Worm (Caenorhabditis elegans) whole organism, late embryonic: ENCODE measurements around the gene npp-5.
"Not testable (repeated sequence)": the region's sequence is repeated elsewhere in the genome, so short reads cannot be mapped to it uniquely, and the experiment has no call there.

Source experiments
- C08G9.2 ChIP-seq: sonication (generic microtip); optimal IDR thresholded peaks from 2 replicates; lab custom pipeline; 2016; ENCODE audit warnings: mild to moderate bottlenecking, missing genetic modification characterization, moderate library complexity, missing compliant biosample characterization
- K02D7.2 ChIP-seq: sonication (generic microtip); optimal IDR thresholded peaks from 2 replicates; lab custom pipeline; 2017; ENCODE audit warnings: mild to moderate bottlenecking, missing genetic modification characterization, missing compliant biosample characterization
- T23F11.4 ChIP-seq: fragments of 200-800 bp; sonication (Bioruptor generic); optimal IDR thresholded peaks from 2 replicates; lab custom pipeline; 2018; ENCODE audit warnings: mild to moderate bottlenecking, missing genetic modification characterization, missing compliant biosample characterization
- ama-1 ChIP-seq: fragments of 150-350 bp; optimal IDR thresholded peaks from 2 replicates; lab custom pipeline; 2014
- ceh-14 ChIP-seq: sonication (generic microtip); optimal IDR thresholded peaks from 2 replicates; lab custom pipeline; 2016; ENCODE audit warnings: missing genotype, missing genetic modification characterization, missing compliant biosample characterization
- ceh-18 ChIP-seq: sonication (generic microtip); optimal IDR thresholded peaks from 2 replicates; lab custom pipeline; 2016; ENCODE audit warnings: missing genetic modification characterization, missing compliant biosample characterization
- ceh-19 ChIP-seq: fragments of 200-800 bp; sonication (Bioruptor generic); optimal IDR thresholded peaks from 2 replicates; lab custom pipeline; 2018; ENCODE audit warnings: mild to moderate bottlenecking, missing genetic modification characterization, missing compliant biosample characterization
- ceh-22 ChIP-seq: sonication (generic microtip); optimal IDR thresholded peaks from 2 replicates; lab custom pipeline; 2017; ENCODE audit warnings: missing biosample characterization, missing genetic modification characterization
- ceh-24 ChIP-seq: sonication (generic microtip); optimal IDR thresholded peaks from 2 replicates; lab custom pipeline; 2016; ENCODE audit warnings: mild to moderate bottlenecking, missing genetic modification characterization, missing compliant biosample characterization
- ceh-30 ChIP-seq: fragments of 150-350 bp; optimal IDR thresholded peaks from 2 replicates; lab custom pipeline; 2014; ENCODE audit warnings: missing biosample characterization, missing genetic modification characterization
- ceh-31 ChIP-seq: sonication (generic microtip); optimal IDR thresholded peaks from 2 replicates; lab custom pipeline; 2016; ENCODE audit warnings: missing genetic modification characterization, missing compliant biosample characterization
- ceh-34 ChIP-seq: sonication (generic microtip); optimal IDR thresholded peaks from 2 replicates; lab custom pipeline; 2016; ENCODE audit warnings: mild to moderate bottlenecking, missing genetic modification characterization, missing compliant biosample characterization
- ceh-45 ChIP-seq: fragments of 200-800 bp; sonication (Bioruptor generic); IDR thresholded peaks from 2 replicates; pipeline ENCODE4 v1.3.6; 2022; ENCODE audit warnings: missing genetic modification reagents, missing genetic modification characterization, missing compliant biosample characterization
- ceh-6 ChIP-seq: fragments of 200-800 bp; sonication (Bioruptor generic); optimal IDR thresholded peaks from 2 replicates; lab custom pipeline; 2018; ENCODE audit warnings: mild to moderate bottlenecking, missing genetic modification characterization, missing compliant biosample characterization
- elt-2 ChIP-seq: sonication (generic microtip); optimal IDR thresholded peaks from 2 replicates; lab custom pipeline; 2016; ENCODE audit warnings: missing genetic modification reagents, missing genetic modification characterization, missing compliant biosample characterization
- elt-4 ChIP-seq: sonication (generic microtip); optimal IDR thresholded peaks from 2 replicates; lab custom pipeline; 2016; ENCODE audit warnings: missing genetic modification characterization, missing compliant biosample characterization
- ets-4 ChIP-seq: sonication (generic microtip); optimal IDR thresholded peaks from 2 replicates; lab custom pipeline; 2016; ENCODE audit warnings: missing genetic modification characterization, missing compliant biosample characterization
- fax-1 ChIP-seq: sonication (generic microtip); optimal IDR thresholded peaks from 2 replicates; lab custom pipeline; 2016; ENCODE audit warnings: missing genotype, missing genetic modification characterization, missing compliant biosample characterization
- fkh-10 ChIP-seq: fragments of 150-350 bp; optimal IDR thresholded peaks from 2 replicates; lab custom pipeline; 2014; ENCODE audit warnings: missing biosample characterization, missing genetic modification reagents, missing genetic modification characterization
- fkh-6 ChIP-seq: sonication (generic microtip); optimal IDR thresholded peaks from 2 replicates; lab custom pipeline; 2016; ENCODE audit warnings: missing genetic modification characterization, missing compliant biosample characterization
- hlh-13 ChIP-seq: fragments of 200-800 bp; sonication (Bioruptor generic); optimal IDR thresholded peaks from 2 replicates; lab custom pipeline; 2018; ENCODE audit warnings: mild to moderate bottlenecking, missing genetic modification characterization, missing compliant biosample characterization
- hlh-30 ChIP-seq: sonication (generic microtip); optimal IDR thresholded peaks from 2 replicates; lab custom pipeline; 2017; ENCODE audit warnings: antibody characterized with exemption, missing genetic modification characterization, missing compliant biosample characterization; ENCODE audit not compliant: insufficient read depth
- hlh-6 ChIP-seq: sonication (generic microtip); optimal IDR thresholded peaks from 2 replicates; lab custom pipeline; 2016; ENCODE audit warnings: missing genotype, missing genetic modification characterization, missing compliant biosample characterization
- hlh-8 ChIP-seq: sonication (generic microtip); optimal IDR thresholded peaks from 2 replicates; lab custom pipeline; 2016; ENCODE audit warnings: missing genotype, missing genetic modification characterization, missing compliant biosample characterization
- madf-2 ChIP-seq: sonication (generic microtip); optimal IDR thresholded peaks from 2 replicates; lab custom pipeline; 2017; ENCODE audit warnings: missing genetic modification characterization, missing compliant biosample characterization
- nhr-11 ChIP-seq: fragments of 150-350 bp; optimal IDR thresholded peaks from 2 replicates; lab custom pipeline; 2014; ENCODE audit warnings: missing biosample characterization, missing genetic modification characterization
- npax-4 ChIP-seq: sonication (generic microtip); optimal IDR thresholded peaks from 2 replicates; lab custom pipeline; 2016; ENCODE audit warnings: missing genetic modification characterization, missing compliant biosample characterization
- pag-3 ChIP-seq: sonication (generic microtip); optimal IDR thresholded peaks from 2 replicates; lab custom pipeline; 2016; ENCODE audit warnings: missing compliant biosample characterization, missing genetic modification characterization, borderline replicate concordance
- pha-4 ChIP-seq: fragments of 150-350 bp; optimal IDR thresholded peaks from 2 replicates; lab custom pipeline; 2018; ENCODE audit warnings: missing biosample characterization, missing genetic modification reagents, missing genetic modification characterization
- pros-1 ChIP-seq: fragments of 150-350 bp; optimal IDR thresholded peaks from 2 replicates; lab custom pipeline; 2014; ENCODE audit warnings: missing biosample characterization, missing genetic modification reagents, missing genetic modification characterization
- rnt-1 ChIP-seq: sonication (generic microtip); optimal IDR thresholded peaks from 2 replicates; lab custom pipeline; 2016; ENCODE audit warnings: missing genetic modification characterization, missing compliant biosample characterization
- sdc-2 ChIP-seq: sonication (generic microtip); optimal IDR thresholded peaks from 2 replicates; lab custom pipeline; 2016; ENCODE audit warnings: missing genotype, missing genetic modification characterization, missing compliant biosample characterization
- sox-2 ChIP-seq: fragments of 200-800 bp; sonication (Bioruptor generic); IDR thresholded peaks from 2 replicates; pipeline ENCODE4 v1.3.6; 2022; ENCODE audit warnings: missing genetic modification reagents, missing genetic modification characterization, missing compliant biosample characterization
- syd-9 ChIP-seq: sonication (generic microtip); optimal IDR thresholded peaks from 2 replicates; lab custom pipeline; 2016; ENCODE audit warnings: mild to moderate bottlenecking, missing genetic modification characterization, moderate library complexity, missing compliant biosample characterization
- tbx-2 ChIP-seq: sonication (generic microtip); optimal IDR thresholded peaks from 2 replicates; lab custom pipeline; 2016; ENCODE audit warnings: missing genetic modification characterization, missing compliant biosample characterization
- tbx-7 ChIP-seq: sonication (generic microtip); optimal IDR thresholded peaks from 2 replicates; lab custom pipeline; 2016; ENCODE audit warnings: missing genotype, missing genetic modification characterization, missing compliant biosample characterization
- ttx-3 ChIP-seq: sonication (generic microtip); optimal IDR thresholded peaks from 2 replicates; lab custom pipeline; 2016; ENCODE audit warnings: missing genetic modification reagents, missing genetic modification characterization, missing compliant biosample characterization
- unc-42 ChIP-seq: sonication (generic microtip); optimal IDR thresholded peaks from 2 replicates; lab custom pipeline; 2016; ENCODE audit warnings: missing genotype, missing genetic modification characterization, missing compliant biosample characterization
- unc-55 ChIP-seq: sonication (generic microtip); optimal IDR thresholded peaks from 2 replicates; lab custom pipeline; 2017; ENCODE audit warnings: missing biosample characterization, missing genetic modification reagents, missing genetic modification characterization
- unc-86 ChIP-seq: sonication (generic microtip); optimal IDR thresholded peaks from 2 replicates; lab custom pipeline; 2016; ENCODE audit warnings: missing genetic modification characterization, missing compliant biosample characterization

Gene npp-5

DNA sequence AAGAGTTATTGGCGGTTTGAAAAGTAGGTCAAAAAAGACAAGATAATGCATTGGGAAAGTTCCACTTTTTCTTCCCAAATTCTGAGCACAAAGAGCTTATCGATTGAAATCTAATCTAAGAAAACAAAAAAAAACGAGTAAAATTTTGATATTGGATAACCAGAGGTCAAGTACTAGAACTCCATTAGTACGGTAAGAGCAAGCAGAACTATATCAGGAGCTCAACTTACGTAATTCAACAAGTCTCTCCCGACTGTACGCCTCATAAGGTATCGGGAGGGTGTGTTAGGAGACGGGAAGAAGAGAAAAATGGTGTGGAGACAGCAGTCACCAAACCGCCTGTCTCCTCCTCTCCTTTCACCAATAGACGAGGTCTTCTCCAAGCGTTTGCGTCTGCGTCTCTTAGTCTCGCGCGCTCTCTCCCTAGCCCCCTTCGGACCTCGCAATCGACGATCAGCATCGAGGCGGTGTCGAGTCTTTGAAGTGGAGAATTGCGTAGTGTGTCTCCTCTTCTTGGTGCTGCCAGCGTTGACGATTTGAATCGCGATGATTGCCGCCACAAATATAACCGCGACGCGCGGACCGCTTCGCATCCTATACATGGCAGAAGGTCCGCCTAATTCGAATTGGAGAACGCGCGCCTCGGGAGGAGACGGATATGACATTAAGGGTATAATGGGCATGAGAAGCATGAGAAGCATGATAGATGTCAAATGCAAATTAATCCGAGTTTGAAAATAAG is 32.5 kb downstream of the npp-5 start, which contains the start of gene F54D5.5 (continued):
- peak; percentile 87 for TF ChIP-seq unc-42

DNA sequence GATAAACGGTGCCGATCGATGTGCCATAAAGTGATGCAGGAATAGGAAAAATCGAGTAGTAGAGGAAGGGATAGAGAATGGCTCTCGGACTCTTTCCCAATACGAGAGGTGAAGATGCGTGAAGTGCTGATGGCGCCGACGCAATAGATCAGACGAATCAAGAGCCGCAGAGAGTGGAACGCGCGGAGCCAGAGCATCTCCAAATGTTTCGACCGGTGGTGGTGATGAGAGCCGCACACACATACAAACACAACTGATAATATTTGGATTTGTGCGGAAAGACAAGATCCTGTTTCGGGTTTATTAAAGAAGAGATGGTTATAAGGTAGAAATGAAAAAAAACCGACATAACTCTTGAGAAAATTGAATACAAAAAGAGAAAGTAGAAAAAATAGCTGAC is 35.5 kb downstream of the npp-5 start, which contains the start of gene F54D5.15:
Gene F54D5.15, minus strand, starts transcription at position 101 of the 400 bp plus-strand sequence.
- TF ChIP-seq sdc-2 (tag; lab: Kevin White, UChicago) (no peak), sox-2 (GFP tag; lab: Robert Waterston, UW) (no peak), ceh-31 (tag; lab: Kevin White, UChicago) (no peak), pros-1 (tag; lab: Kevin White, UChicago) (no peak), pag-3 (tag; lab: Kevin White, UChicago) (no peak), ama-1 (lab: Kevin White, UChicago) (no peak), ceh-45 (GFP tag; lab: Robert Waterston, UW) (no peak), elt-4 (tag; lab: Kevin White, UChicago) (no peak), unc-55 (GFP tag; lab: Kevin White, UChicago) (no peak), tbx-7 (no peak)
- TF ChIP-seq, all 69 proteins: peak for 0

DNA sequence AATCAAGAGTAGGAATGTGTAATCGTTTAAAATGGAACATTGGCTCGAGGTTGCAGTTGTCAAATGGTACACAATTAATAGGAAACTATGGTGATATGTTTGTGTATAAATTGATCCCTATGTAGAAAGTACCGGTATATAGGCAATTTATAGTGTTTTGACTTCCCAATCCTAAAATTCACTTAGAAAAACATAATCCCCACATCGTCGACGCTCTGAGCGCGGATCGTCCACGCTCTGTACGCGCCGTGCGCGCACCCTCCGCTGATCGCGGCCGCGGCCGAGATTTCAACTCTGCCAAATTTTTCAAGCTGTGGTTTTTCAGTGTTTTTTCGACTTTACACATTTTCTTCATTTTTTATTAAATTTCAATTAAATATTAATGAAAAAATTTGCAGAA is 43.3 kb downstream of the npp-5 start, which contains the start of gene F54D5.17:
Gene F54D5.17, plus strand, starts transcription at position 301 of the 400 bp plus-strand sequence.
- TF ChIP-seq syd-9 (tag; lab: Kevin White, UChicago) (no peak), ceh-24 (tag; lab: Kevin White, UChicago) (no peak), pros-1 (tag; lab: Kevin White, UChicago) (no peak), fax-1 (tag; lab: Kevin White, UChicago) (no peak), nhr-11 (tag; lab: Kevin White, UChicago) (no peak), pha-4 (tag; lab: Kevin White, UChicago) (no peak), C08G9.2 (tag; lab: Kevin White, UChicago) (no peak), ceh-34 (tag; lab: Kevin White, UChicago) (no peak)
- TF ChIP-seq, all 69 proteins: peak for 0

DNA sequence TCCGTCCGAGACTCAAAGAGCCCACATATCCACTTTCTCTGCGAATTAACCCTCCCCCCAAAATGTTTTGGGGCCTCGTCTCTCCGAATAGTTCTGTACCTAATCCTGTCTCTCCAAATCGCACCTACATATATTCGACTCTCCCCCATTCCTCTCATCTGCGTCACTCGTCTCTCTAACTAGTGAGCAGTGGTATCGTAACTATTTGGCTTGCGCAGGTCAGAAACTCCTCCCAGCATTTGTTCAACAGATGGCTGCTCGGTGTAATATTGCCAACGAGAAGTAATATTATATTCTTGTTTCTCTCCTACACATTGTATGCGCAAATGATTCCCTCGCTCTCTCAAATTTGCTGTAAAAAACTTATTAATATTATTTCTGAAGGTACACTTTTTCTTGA is 44.0 kb downstream of the npp-5 start, which contains the start of gene F54D5.24:
Gene F54D5.24, plus strand, starts transcription at position 316 of the 400 bp plus-strand sequence.
- no peak for TF ChIP-seq ceh-22 (tag; lab: Kevin White, UChicago)
- no peak for TF ChIP-seq npax-4 (tag; lab: Kevin White, UChicago)
- no peak for TF ChIP-seq sdc-2 (tag; lab: Kevin White, UChicago)
- TF ChIP-seq ceh-18: no peak
- peak; percentile 5 for TF ChIP-seq tbx-2 (tag; lab: Kevin White, UChicago)
- TF ChIP-seq hlh-6 (tag; lab: Kevin White, UChicago): no peak
- TF ChIP-seq T23F11.4 (GFP tag; lab: Kevin White, UChicago): no peak
- no peak for TF ChIP-seq ttx-3 (tag; lab: Kevin White, UChicago)
- no peak for TF ChIP-seq unc-86
- TF ChIP-seq fkh-10 (GFP tag; lab: Kevin White, UChicago): no peak
- TF ChIP-seq ceh-34 (tag; lab: Kevin White, UChicago): peak; percentile 64
- peak; percentile 38 for TF ChIP-seq hlh-8 (tag; lab: Kevin White, UChicago)
- TF ChIP-seq, all 69 proteins: peak for 3

DNA sequence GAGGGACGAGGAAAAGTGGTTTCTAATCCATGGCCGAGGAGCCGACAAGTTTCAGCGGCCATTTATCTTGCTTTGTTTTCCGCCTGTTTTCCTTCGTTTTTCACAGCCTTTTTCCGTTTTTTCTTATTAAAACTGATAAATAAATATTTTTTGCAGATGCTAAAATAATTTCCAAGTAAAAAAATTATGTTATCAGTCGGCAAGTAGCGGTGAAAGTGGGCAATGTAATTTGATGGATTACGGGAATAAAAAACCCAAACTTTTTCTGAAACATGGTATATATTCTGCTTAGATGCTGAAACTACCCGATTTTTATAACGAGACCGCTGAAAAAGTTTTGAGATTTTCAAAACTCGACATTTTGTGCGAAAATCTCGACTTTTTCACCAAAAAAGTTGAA is 47.6 kb downstream of the npp-5 start, which contains the start of gene dhgd-1:
Gene dhgd-1, minus strand, starts transcription at position 101 of the 400 bp plus-strand sequence.
- not testable (repeated sequence) for TF ChIP-seq tbx-7; ceh-14 (tag; lab: Kevin White, UChicago); ceh-6 (GFP tag; lab: Kevin White, UChicago)
- TF ChIP-seq, all 69 proteins: peak for 0; not testable (repeated sequence) for 69

DNA sequence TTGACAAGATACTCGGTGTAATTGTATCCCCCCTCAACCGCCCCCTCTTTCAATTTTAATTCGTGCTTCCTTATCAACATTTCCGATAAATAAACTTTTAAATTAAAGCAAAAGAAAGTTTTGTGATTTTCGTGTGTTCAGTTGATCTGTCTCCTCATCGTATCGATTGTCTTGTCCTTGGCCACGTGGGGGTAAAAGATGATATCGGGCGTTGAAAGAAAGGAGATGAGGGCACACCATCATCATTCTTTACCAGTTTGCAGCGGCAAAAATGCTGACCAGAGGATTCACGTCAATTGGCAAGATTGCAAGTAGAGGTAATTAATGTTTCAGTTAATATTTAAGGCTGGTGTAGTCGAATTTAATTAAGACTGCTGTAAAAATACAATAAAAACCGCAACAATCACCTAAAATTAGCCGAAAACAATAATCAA is 52.3 kb downstream of the npp-5 start, which contains the start of gene F54D5.7:
Gene F54D5.7, plus strand, starts transcription at position 264 of the 434 bp plus-strand sequence.
- TF ChIP-seq madf-2 (tag; lab: Kevin White, UChicago) (no peak), K02D7.2 (tag; lab: Kevin White, UChicago) (no peak), ceh-22 (tag; lab: Kevin White, UChicago) (no peak), fkh-6 (no peak), ceh-6 (GFP tag; lab: Kevin White, UChicago) (peak; percentile 29), ceh-30 (tag; lab: Kevin White, UChicago) (peak; percentile 17), syd-9 (tag; lab: Kevin White, UChicago) (no peak), ceh-24 (tag; lab: Kevin White, UChicago) (no peak), ets-4 (tag; lab: Kevin White, UChicago) (no peak), ama-1 (lab: Kevin White, UChicago) (peak; percentile 79), rnt-1 (peak; percentile 28), pha-4 (tag; lab: Kevin White, UChicago) (no peak), ceh-19 (no peak), hlh-30 (tag; lab: Kevin White, UChicago) (no peak), elt-2 (tag; lab: Kevin White, UChicago) (peak; percentile 30), hlh-13 (no peak), fax-1 (tag; lab: Kevin White, UChicago) (no peak)
